Fruit fly (Drosophila melanogaster) whole organism, embryonic: ENCODE results near the gene CG12177.

ENCODE experiments used
- Atf6 ChIP-seq: fragments of 200-800 bp; sonication (Bioruptor generic); IDR thresholded peaks from 2 replicates; pipeline ENCODE4 v1.3.6; 2022; ENCODE audit warnings: missing biosample characterization, missing genetic modification characterization
- CG10209 ChIP-seq: fragments of 200-800 bp; sonication (Bioruptor generic); optimal IDR thresholded peaks from 3 replicates; lab custom pipeline; 2017; ENCODE audit warnings: missing biosample characterization, mild to moderate bottlenecking, missing genetic modification characterization, missing genetic modification reagents
- CG10543 ChIP-seq: fragments of 200-800 bp; sonication (Bioruptor generic); optimal IDR thresholded peaks from 3 replicates; lab custom pipeline; 2017; ENCODE audit warnings: missing biosample characterization, mild to moderate bottlenecking, missing genetic modification characterization, moderate library complexity
- CG10654 ChIP-seq: fragments of 200-800 bp; sonication (Bioruptor generic); optimal IDR thresholded peaks from 2 replicates; lab custom pipeline; 2016; ENCODE audit warnings: missing biosample characterization, missing genetic modification characterization
- CG10979 ChIP-seq: fragments of 200-800 bp; sonication (Bioruptor generic); optimal IDR thresholded peaks from 2 replicates; lab custom pipeline; 2018; ENCODE audit warnings: missing biosample characterization, mild to moderate bottlenecking, missing genetic modification characterization, moderate library complexity
- CG14441 ChIP-seq: fragments of 200-800 bp; sonication (Bioruptor generic); IDR thresholded peaks from 2 replicates; pipeline ENCODE4 v1.3.6; 2022; ENCODE audit warnings: missing biosample characterization, missing genetic modification characterization
- CG17361 ChIP-seq: fragments of 200-800 bp; sonication (Bioruptor generic); IDR thresholded peaks from 3 replicates; pipeline ENCODE4 v1.3.6; 2022; ENCODE audit warnings: missing biosample characterization, missing genetic modification characterization
- CG17385 ChIP-seq: fragments of 200-800 bp; sonication (Bioruptor generic); optimal IDR thresholded peaks from 3 replicates; lab custom pipeline; 2018; ENCODE audit warnings: missing biosample characterization, mild to moderate bottlenecking, missing genetic modification characterization
- CG17802 ChIP-seq: fragments of 200-800 bp; sonication (Bioruptor generic); optimal IDR thresholded peaks from 2 replicates; lab custom pipeline; 2018; ENCODE audit warnings: missing biosample characterization, mild to moderate bottlenecking, missing genetic modification characterization, moderate library complexity
- CG18011 ChIP-seq: fragments of 200-800 bp; sonication (Bioruptor generic); optimal IDR thresholded peaks from 2 replicates; lab custom pipeline; 2017; ENCODE audit warnings: missing biosample characterization, missing genetic modification characterization, mild to moderate bottlenecking, moderate library complexity, missing genotype
- CG30403 ChIP-seq: fragments of 200-800 bp; sonication (Bioruptor generic); optimal IDR thresholded peaks from 3 replicates; lab custom pipeline; 2016; ENCODE audit warnings: missing biosample characterization, missing genetic modification characterization
- CG3163 ChIP-seq: fragments of 200-800 bp; sonication (Bioruptor generic); optimal IDR thresholded peaks from 3 replicates; lab custom pipeline; 2016; ENCODE audit warnings: missing biosample characterization, missing genetic modification characterization
- CG3407 ChIP-seq: fragments of 200-800 bp; sonication (Bioruptor generic); optimal IDR thresholded peaks from 2 replicates; lab custom pipeline; 2018; ENCODE audit warnings: missing biosample characterization, mild to moderate bottlenecking, missing genetic modification characterization
- CG3847 ChIP-seq: fragments of 200-800 bp; sonication (Bioruptor generic); IDR thresholded peaks from 2 replicates; pipeline ENCODE4 v1.3.6; 2022; ENCODE audit warnings: missing biosample characterization, missing genetic modification characterization
- CG6689 ChIP-seq: fragments of 200-800 bp; sonication (Bioruptor generic); IDR thresholded peaks from 2 replicates; pipeline ENCODE4 v1.3.6; 2022; ENCODE audit warnings: missing biosample characterization, missing genetic modification characterization
- CG8924 ChIP-seq: fragments of 200-800 bp; optimal IDR thresholded peaks from 3 replicates; lab custom pipeline; 2019; ENCODE audit warnings: missing biosample characterization, mild to moderate bottlenecking, missing genetic modification characterization, moderate library complexity
- CG9817 ChIP-seq: fragments of 200-800 bp; sonication (Bioruptor generic); optimal IDR thresholded peaks from 2 replicates; lab custom pipeline; 2018; ENCODE audit warnings: missing biosample characterization, mild to moderate bottlenecking, missing genetic modification characterization, moderate library complexity
- CHES-1-like ChIP-seq: fragments of 200-800 bp; sonication (Bioruptor generic); optimal IDR thresholded peaks from 2 replicates; lab custom pipeline; 2016; ENCODE audit warnings: missing biosample characterization, missing genetic modification characterization
- CTCF ChIP-seq: fragments of 200-800 bp; sonication (Bioruptor generic); optimal IDR thresholded peaks from 2 replicates; lab custom pipeline; 2017; ENCODE audit warnings: missing biosample characterization, mild to moderate bottlenecking, missing genetic modification characterization, moderate library complexity
- Dp ChIP-seq: fragments of 200-800 bp; sonication (Bioruptor generic); optimal IDR thresholded peaks from 2 replicates; lab custom pipeline; 2018; ENCODE audit warnings: missing biosample characterization, mild to moderate bottlenecking, missing genetic modification characterization, moderate library complexity
- Eip74EF ChIP-seq, 2 experiments: fragments of 200-800 bp in 1 of 2; fragments of >200 bp in 1 of 2; sonication (Bioruptor generic) in 1 of 2; optimal IDR thresholded peaks; 2 replicates each; lab custom pipeline; 2017 to 2019; ENCODE audit warnings: missing biosample characterization in 2 of 2, missing genetic modification characterization in 2 of 2, mild to moderate bottlenecking in 1 of 2, moderate library complexity in 1 of 2
- Fer1 ChIP-seq: fragments of 200-800 bp; sonication (Bioruptor generic); optimal IDR thresholded peaks from 2 replicates; lab custom pipeline; 2017; ENCODE audit warnings: missing biosample characterization, mild to moderate bottlenecking, missing genetic modification characterization
- HLH4C ChIP-seq: fragments of 200-800 bp; sonication (Bioruptor generic); IDR thresholded peaks from 3 replicates; pipeline ENCODE4 v1.3.6; 2022; ENCODE audit warnings: missing biosample characterization, missing genetic modification characterization; ENCODE audit not compliant: partially characterized antibody
- Hr3 ChIP-seq: fragments of 200-800 bp; sonication (Bioruptor generic); optimal IDR thresholded peaks from 3 replicates; lab custom pipeline; 2016; ENCODE audit warnings: missing biosample characterization, missing genetic modification characterization
- Kr ChIP-seq: fragments of 200-800 bp; sonication (Bioruptor generic); optimal IDR thresholded peaks from 2 replicates; lab custom pipeline; 2017; ENCODE audit warnings: missing biosample characterization, mild to moderate bottlenecking, missing genetic modification characterization
- MBD-R2 ChIP-seq: fragments of 200-800 bp; sonication (Bioruptor generic); IDR thresholded peaks from 2 replicates; pipeline ENCODE4 v1.3.6; 2022; ENCODE audit warnings: missing biosample characterization, missing genetic modification characterization
- Opbp ChIP-seq: fragments of 200-800 bp; sonication (Bioruptor generic); IDR thresholded peaks from 3 replicates; pipeline ENCODE4 v1.3.6; 2022; ENCODE audit warnings: missing biosample characterization, missing genetic modification characterization; ENCODE audit not compliant: partially characterized antibody
- Rx ChIP-seq: fragments of 200-800 bp; sonication (Bioruptor generic); IDR thresholded peaks from 2 replicates; pipeline ENCODE4 v1.3.6; 2022; ENCODE audit warnings: missing biosample characterization, missing genetic modification characterization
- Spps ChIP-seq: fragments of 200-800 bp; sonication (Bioruptor generic); optimal IDR thresholded peaks from 2 replicates; lab custom pipeline; 2018; ENCODE audit warnings: missing biosample characterization, mild to moderate bottlenecking, missing genetic modification characterization
- Sry-δ ChIP-seq: fragments of 200-800 bp; sonication (Bioruptor generic); optimal IDR thresholded peaks from 2 replicates; lab custom pipeline; 2016; ENCODE audit warnings: missing biosample characterization, missing genetic modification characterization
- Stat92E ChIP-seq, 3 experiments: fragments of >200 bp in 2 of 3; fragments of 200-800 bp in 1 of 3; sonication (Bioruptor generic) in 1 of 3; optimal IDR thresholded peaks; 2 replicates each; lab custom pipeline; 2017 to 2019; ENCODE audit warnings: missing biosample characterization in 3 of 3, missing genetic modification characterization in 3 of 3, mild to moderate bottlenecking in 1 of 3, moderate library complexity in 1 of 3
- Usf ChIP-seq: fragments of 200-800 bp; sonication (Bioruptor generic); optimal IDR thresholded peaks from 2 replicates; lab custom pipeline; 2017; ENCODE audit warnings: missing genotype, missing biosample characterization, missing genetic modification characterization
- YL-1 ChIP-seq: fragments of 200-800 bp; sonication (Bioruptor generic); optimal IDR thresholded peaks from 3 replicates; lab custom pipeline; 2017; ENCODE audit warnings: missing biosample characterization, mild to moderate bottlenecking, missing genetic modification characterization
- br ChIP-seq: fragments of >200 bp; optimal IDR thresholded peaks from 2 replicates; lab custom pipeline; 2017
- btn ChIP-seq: fragments of 200-800 bp; sonication (Bioruptor generic); optimal IDR thresholded peaks from 2 replicates; lab custom pipeline; 2016; ENCODE audit warnings: missing biosample characterization, missing genetic modification characterization
- cad ChIP-seq: fragments of >200 bp; optimal IDR thresholded peaks from 2 replicates; lab custom pipeline; 2017; ENCODE audit warnings: missing biosample characterization, missing genetic modification characterization
- eyg ChIP-seq: fragments of 200-800 bp; sonication (Bioruptor generic); optimal IDR thresholded peaks from 3 replicates; lab custom pipeline; 2016; ENCODE audit warnings: missing biosample characterization, missing genetic modification characterization
- gcm2 ChIP-seq: fragments of 200-800 bp; sonication (Bioruptor generic); optimal IDR thresholded peaks from 2 replicates; lab custom pipeline; 2016; ENCODE audit warnings: missing biosample characterization, missing genetic modification characterization
- h ChIP-seq: fragments of >200 bp; optimal IDR thresholded peaks from 2 replicates; lab custom pipeline; 2017
- nerfin-1 ChIP-seq: fragments of 200-800 bp; sonication (Bioruptor generic); optimal IDR thresholded peaks from 3 replicates; lab custom pipeline; 2019; ENCODE audit warnings: missing biosample characterization, mild to moderate bottlenecking, missing genetic modification characterization, moderate library complexity
- onecut ChIP-seq: fragments of 200-800 bp; sonication (Bioruptor generic); IDR thresholded peaks from 2 replicates; pipeline ENCODE4 v1.3.6; 2022; ENCODE audit warnings: missing biosample characterization, missing genetic modification characterization
- pros ChIP-seq: fragments of 200-800 bp; sonication (Bioruptor generic); optimal IDR thresholded peaks from 3 replicates; lab custom pipeline; 2019; ENCODE audit warnings: missing biosample characterization, mild to moderate bottlenecking, missing genetic modification characterization, moderate library complexity
- rib ChIP-seq: fragments of 200-800 bp; sonication (Bioruptor generic); IDR thresholded peaks from 2 replicates; pipeline ENCODE4 v1.3.6; 2022; ENCODE audit warnings: missing biosample characterization, missing genetic modification characterization
- shn ChIP-seq: fragments of 200-800 bp; sonication (Bioruptor generic); optimal IDR thresholded peaks from 3 replicates; lab custom pipeline; 2016; ENCODE audit warnings: missing biosample characterization, missing genetic modification characterization
- ssp ChIP-seq: fragments of 200-800 bp; sonication (Bioruptor generic); IDR thresholded peaks from 2 replicates; pipeline ENCODE4 v1.3.6; 2022; ENCODE audit warnings: missing biosample characterization, missing genetic modification characterization
- stc ChIP-seq: fragments of 200-800 bp; sonication (Bioruptor generic); IDR thresholded peaks from 2 replicates; pipeline ENCODE4 v1.3.6; 2022; ENCODE audit warnings: missing biosample characterization, missing genetic modification characterization
- stwl ChIP-seq: fragments of 200-800 bp; sonication (Bioruptor generic); optimal IDR thresholded peaks from 3 replicates; lab custom pipeline; 2018; ENCODE audit warnings: missing biosample characterization, mild to moderate bottlenecking, missing genetic modification characterization, moderate library complexity
- tio ChIP-seq: fragments of 200-800 bp; sonication (Bioruptor generic); optimal IDR thresholded peaks from 2 replicates; lab custom pipeline; 2017; ENCODE audit warnings: missing biosample characterization, missing genetic modification characterization, inconsistent platforms
- trh ChIP-seq: fragments of 200-800 bp; sonication (Bioruptor generic); optimal IDR thresholded peaks from 2 replicates; lab custom pipeline; 2016; ENCODE audit warnings: missing biosample characterization, missing genetic modification characterization
- wdn ChIP-seq: fragments of 200-800 bp; sonication (Bioruptor generic); IDR thresholded peaks from 2 replicates; pipeline ENCODE4 v1.3.6; 2022; ENCODE audit warnings: missing biosample characterization, missing genetic modification characterization
- z ChIP-seq: fragments of 200-800 bp; sonication (Bioruptor generic); IDR thresholded peaks from 3 replicates; pipeline ENCODE4 v1.3.6; 2022; ENCODE audit warnings: missing biosample characterization, missing genetic modification characterization

The CG12177 gene

dm6 chrX:13641115-13641890 lies 39.0 kb downstream of the CG12177 start (continued):
- TF ChIP-seq CG10979: peak; percentile 89
- peak; percentile 94 for TF ChIP-seq gcm2 (GFP tag; lab: Kevin White, UChicago)
- peak; percentile 88 for TF ChIP-seq trh (GFP tag; lab: Kevin White, UChicago)
- peak; percentile 92 for TF ChIP-seq shn (GFP tag; lab: Kevin White, UChicago)
- peak; percentile 93 for TF ChIP-seq CG9817 (tag; lab: Kevin White, UChicago)
- peak; percentile 78 for TF ChIP-seq ssp
- TF ChIP-seq eyg: peak; percentile 90
- TF ChIP-seq Fer1 (GFP tag; lab: Kevin White, UChicago): peak; percentile 92
- TF ChIP-seq Sry-δ (GFP tag; lab: Kevin White, UChicago): peak; percentile 69
- no peak for TF ChIP-seq stwl (tag; lab: Kevin White, UChicago)
- peak; percentile 88 for TF ChIP-seq Rx (GFP tag; lab: Robert Waterston, UW)
- TF ChIP-seq CG17361 (GFP tag; lab: Robert Waterston, UW): peak; percentile 93
- TF ChIP-seq CG17385 (GFP tag; lab: Kevin White, UChicago): peak; percentile 91
- TF ChIP-seq CG10209 (GFP tag; lab: Kevin White, UChicago): peak; percentile 94
- TF ChIP-seq CG14441 (GFP tag; lab: Robert Waterston, UW): peak; percentile 93
- TF ChIP-seq cad (GFP tag; lab: Kevin White, UChicago): no peak
- TF ChIP-seq CG3407 (GFP tag; lab: Kevin White, UChicago): peak; percentile 81
- TF ChIP-seq CG10654 (GFP tag; lab: Kevin White, UChicago): peak; percentile 88
- TF ChIP-seq onecut: peak; percentile 84
- TF ChIP-seq CG3163: peak; percentile 78
- TF ChIP-seq CG17802: peak; percentile 73
- TF ChIP-seq Atf6: peak; percentile 94
- TF ChIP-seq Kr (GFP tag; lab: Kevin White, UChicago): no peak
- peak; percentile 95 for TF ChIP-seq tio (GFP tag; lab: Kevin White, UChicago)
- no peak for TF ChIP-seq pros (GFP tag; lab: Kevin White, UChicago)
- peak; percentile 62 for TF ChIP-seq Spps (tag; lab: Kevin White, UChicago)
- peak; percentile 87 for TF ChIP-seq stc (GFP tag; lab: Robert Waterston, UW)
- no peak for TF ChIP-seq br (lab: Kevin White, UChicago)
- TF ChIP-seq z: peak; percentile 61; the same call in 2 of the 3 replicates
- TF ChIP-seq Opbp (GFP tag; lab: Robert Waterston, UW): no peak
- TF ChIP-seq CTCF: peak; percentile 40
- peak; percentile 93 for TF ChIP-seq CG8924 (tag; lab: Kevin White, UChicago)
- TF ChIP-seq CG18011 (GFP tag; lab: Kevin White, UChicago): peak; percentile 68
- peak; percentile 92 for TF ChIP-seq wdn
- peak; percentile 64 for TF ChIP-seq CG10543 (GFP tag; lab: Kevin White, UChicago)
- peak; percentile 94 for TF ChIP-seq CG3847
- no peak for TF ChIP-seq HLH4C (GFP tag; lab: Robert Waterston, UW)
- TF ChIP-seq h (lab: Kevin White, UChicago): no peak
- peak; percentile 75 for TF ChIP-seq Usf
- TF ChIP-seq CG6689 (GFP tag; lab: Robert Waterston, UW): peak; percentile 90
- TF ChIP-seq Hr3 (GFP tag; lab: Kevin White, UChicago): peak; percentile 91
- peak; percentile 83 for TF ChIP-seq MBD-R2 (GFP tag; lab: Robert Waterston, UW)
- peak; percentile 87 for TF ChIP-seq nerfin-1
- TF ChIP-seq rib (GFP tag; lab: Robert Waterston, UW): peak; percentile 95
- TF ChIP-seq btn (GFP tag; lab: Kevin White, UChicago): peak; percentile 92
- TF ChIP-seq CG30403 (GFP tag; lab: Kevin White, UChicago): peak; percentile 95
- TF ChIP-seq CHES-1-like (GFP tag; lab: Kevin White, UChicago): peak; percentile 96
- TF ChIP-seq Dp: peak; percentile 15
- TF ChIP-seq YL-1 (GFP tag; lab: Kevin White, UChicago): peak; percentile 79
- peak in 1 of 2 experiments; percentile 86 for TF ChIP-seq Eip74EF (GFP tag; optimal IDR thresholded peaks at IDR 0.05; lab: Kevin White, UChicago)
- no peak for TF ChIP-seq Stat92E (GFP tag; optimal IDR thresholded peaks at IDR 0.05; lab: Kevin White, UChicago)
